Worm (Caenorhabditis elegans): Measurements from ENCODE around the gene str-243.

str-243 gene

DNA sequence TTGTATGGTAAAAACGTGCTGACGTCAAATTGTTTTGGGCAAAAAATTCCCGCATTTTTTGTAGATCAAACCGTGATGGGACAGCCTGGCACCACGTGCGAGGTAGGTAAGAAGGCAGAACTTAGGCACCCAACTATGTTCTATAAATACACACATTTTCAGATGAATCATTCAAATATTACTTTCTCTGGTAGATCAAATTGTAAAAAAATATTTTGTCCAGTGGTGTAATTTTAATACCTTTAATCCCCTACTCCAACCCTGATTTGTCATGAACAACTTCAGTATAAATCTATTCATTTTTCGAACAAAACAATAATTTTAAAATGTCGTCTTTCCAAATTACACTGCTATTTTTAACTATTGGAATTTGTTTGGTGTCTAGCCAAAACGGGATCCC lies 28.1 kb upstream of the str-243 start, which contains the start of gene spig-7:
TSS of gene spig-7 (plus strand) at position 301 of the 400 bp plus-strand sequence.
- TF ChIP-seq ceh-62 (tag; optimal IDR thresholded peaks at IDR 0.05) (no peak), jun-1 (tag; optimal IDR thresholded peaks at IDR 0.05) (no peak), T26A8.4 (GFP tag; IDR thresholded peaks at IDR 0.05) (no peak), nhr-102 (tag; optimal IDR thresholded peaks at IDR 0.05) (no peak), F26F4.8 (GFP tag; conservative IDR thresholded peaks at IDR 0.05) (no peak), tra-1 (GFP tag; IDR thresholded peaks at IDR 0.05) (no peak), daf-8 (GFP tag; IDR thresholded peaks at IDR 0.05) (no peak), ceh-44 (GFP tag; IDR thresholded peaks at IDR 0.05) (no peak), Y75B8A.6 (GFP tag; IDR thresholded peaks at IDR 0.05) (no peak), F10B5.3 (tag; optimal IDR thresholded peaks at IDR 0.05) (no peak), hlh-11 (tag; optimal IDR thresholded peaks at IDR 0.05) (no peak), dmd-8 (GFP tag; IDR thresholded peaks at IDR 0.05) (no peak), pqm-1 (tag; optimal IDR thresholded peaks at IDR 0.05) (no peak), fkh-10 (GFP tag; optimal IDR thresholded peaks at IDR 0.05) (no peak), nhr-6 (tag; optimal IDR thresholded peaks at IDR 0.05) (no peak), zip-2 (tag; optimal IDR thresholded peaks at IDR 0.05) (no peak)

DNA sequence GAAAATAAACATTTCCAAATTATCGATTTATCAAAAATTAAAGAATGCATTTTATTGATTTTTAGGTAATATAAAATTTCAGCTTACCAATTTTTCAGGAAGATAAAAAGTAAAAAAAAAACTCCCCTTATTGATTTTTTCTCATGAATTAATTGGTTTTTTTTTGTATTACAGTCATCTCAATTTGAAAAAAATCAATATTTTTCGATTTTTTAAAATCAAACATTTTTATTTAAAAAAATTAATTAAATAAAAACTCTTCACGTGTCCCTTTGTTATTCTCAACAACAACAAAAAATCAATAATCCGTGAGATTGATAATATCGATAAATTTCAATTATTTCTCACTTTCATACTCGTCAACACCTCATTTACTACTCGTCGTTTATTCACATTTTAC lies 27.3 kb upstream of the str-243 start, which contains the start of gene C38C3.3:
TSS of gene C38C3.3 (plus strand) at position 301 of the 400 bp plus-strand sequence.
- TF ChIP-seq Y105C5A.15 (GFP tag; IDR thresholded peaks at IDR 0.05) (no peak), attf-4 (tag; optimal IDR thresholded peaks at IDR 0.05) (no peak), daf-16 (GFP tag; optimal IDR thresholded peaks at IDR 0.05) (no peak), daf-16 (tag; optimal IDR thresholded peaks at IDR 0.05) (no peak), rbr-2 (tag; optimal IDR thresholded peaks at IDR 0.05) (no peak), unc-130 (GFP tag; optimal IDR thresholded peaks at IDR 0.05) (no peak), lin-15B (tag; optimal IDR thresholded peaks at IDR 0.05) (no peak), T20F7.1 (GFP tag; optimal IDR thresholded peaks at IDR 0.05) (no peak), unc-62 (GFP tag; optimal IDR thresholded peaks at IDR 0.05 in 1 of 2) (no peak), unc-62 (tag; optimal IDR thresholded peaks at IDR 0.05) (no peak), zip-2 (tag; optimal IDR thresholded peaks at IDR 0.05) (no peak), dmd-8 (GFP tag; IDR thresholded peaks at IDR 0.05) (no peak)

ce11 chrV:1495752-1496151 lies 26.8 kb upstream of the str-243 start:
- TF ChIP-seq ceh-28 (tag; optimal IDR thresholded peaks at IDR 0.05) (peak; percentile 94), F44E2.7 (GFP tag; IDR thresholded peaks at IDR 0.05) (no peak)

- TF ChIP-seq unc-62 (GFP tag; optimal IDR thresholded peaks at IDR 0.05 in 1 of 2), result peak in 1 of 2 experiments; percentile 23
- TF ChIP-seq unc-62 (tag; optimal IDR thresholded peaks at IDR 0.05), result no peak
- no peak for TF ChIP-seq ceh-82 (tag; optimal IDR thresholded peaks at IDR 0.05)
These were observed 23.4 kb upstream of the str-243 start, which contains the start of gene sru-27 for ce11 chrV:1499140-1499539. sru-27 (plus strand) TSS chrV:1499440.

DNA sequence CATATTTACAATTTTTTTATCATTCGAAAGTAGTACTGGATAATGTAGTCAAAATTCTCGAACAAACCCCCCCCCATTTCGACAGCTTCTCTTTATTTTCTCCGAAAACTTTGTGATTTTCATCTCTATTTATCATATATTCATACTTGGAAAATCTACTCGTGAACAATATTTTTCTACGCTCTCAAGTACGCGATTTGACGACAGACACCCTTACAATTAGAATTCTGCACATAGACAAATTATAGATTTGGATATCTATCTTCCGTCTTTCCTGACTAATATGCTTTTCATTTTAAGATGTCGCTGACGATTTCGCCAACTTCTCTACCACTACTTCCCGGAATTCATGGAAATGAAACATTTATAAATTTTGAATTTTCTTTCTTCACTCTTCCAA lies 16.6 kb upstream of the str-243 start, which contains the start of gene sru-28:
TSS of gene sru-28 (plus strand) at position 301 of the 400 bp plus-strand sequence.
- TF ChIP-seq hlh-30 (tag; optimal IDR thresholded peaks at IDR 0.05; ENCODE audit: insufficient read depth), result no peak
- no peak for TF ChIP-seq ces-1 (GFP tag; optimal IDR thresholded peaks at IDR 0.05)
- no peak for TF ChIP-seq set-16 (GFP tag; IDR thresholded peaks at IDR 0.05)
- TF ChIP-seq Y75B8A.6 (GFP tag; IDR thresholded peaks at IDR 0.05), result no peak
- TF ChIP-seq ama-1 (optimal IDR thresholded peaks at IDR 0.05), result no peak
- no peak for TF ChIP-seq dmd-9 (GFP tag; IDR thresholded peaks at IDR 0.05)
- TF ChIP-seq fkh-10 (GFP tag; optimal IDR thresholded peaks at IDR 0.05), result no peak
- TF ChIP-seq aly-2 (tag; optimal IDR thresholded peaks at IDR 0.05), result no peak

Measured in whole organism, L4 larva.